Fruit fly (Drosophila melanogaster): Measurements from ENCODE around the gene Oga.

Gene Oga

dm6 chr3R:21268873-21269272, 50.0 kb downstream of the Oga start, which contains the start of gene Rab1 (continued):
- TF ChIP-seq Doc3 (GFP tag; IDR thresholded peaks at IDR 0.05; ENCODE audit: partially characterized antibody), result no peak
- TF ChIP-seq CG6689 (GFP tag; IDR thresholded peaks at IDR 0.05), result no peak
- no peak for TF ChIP-seq CG10366 (GFP tag; IDR thresholded peaks at IDR 0.05)
- TF ChIP-seq zen2 (GFP tag; IDR thresholded peaks at IDR 0.05; ENCODE audit: partially characterized antibody), result no peak
- TF ChIP-seq Kr (GFP tag; optimal IDR thresholded peaks at IDR 0.05), result no peak
- TF ChIP-seq HLHmδ (GFP tag; optimal IDR thresholded peaks at IDR 0.05), result peak; percentile 41
- no peak for TF ChIP-seq CG11093 (GFP tag; IDR thresholded peaks at IDR 0.05)
- peak; percentile 18 for TF ChIP-seq Dek (tag; optimal IDR thresholded peaks at IDR 0.05)
- TF ChIP-seq klu (GFP tag; IDR thresholded peaks at IDR 0.05), result peak; percentile 46
- TF ChIP-seq CG12942 (GFP tag; optimal IDR thresholded peaks at IDR 0.05), result no peak
- TF ChIP-seq Dref (GFP tag; IDR thresholded peaks at IDR 0.05), result peak; percentile 49
- no peak for TF ChIP-seq Aef1 (GFP tag; IDR thresholded peaks at IDR 0.05)
- TF ChIP-seq dimm (GFP tag; IDR thresholded peaks at IDR 0.05), result no peak
- peak; percentile 30 for TF ChIP-seq CG1647 (GFP tag; optimal IDR thresholded peaks at IDR 0.05)
- TF ChIP-seq hb (GFP tag; IDR thresholded peaks at IDR 0.05; ENCODE audit: partially characterized antibody), result no peak
- no peak for TF ChIP-seq CG16815 (GFP tag; optimal IDR thresholded peaks at IDR 0.05)
- peak; percentile 31 for TF ChIP-seq CG9817 (tag; optimal IDR thresholded peaks at IDR 0.05)
- no peak for TF ChIP-seq mld (GFP tag; IDR thresholded peaks at IDR 0.05; ENCODE audit: partially characterized antibody)
- TF ChIP-seq CG11085 (GFP tag; IDR thresholded peaks at IDR 0.05), result 0 out of 2 replicates have a peak, but pooled peaks have one; percentile 26
- TF ChIP-seq sqz (GFP tag; optimal IDR thresholded peaks at IDR 0.05), result no peak
- TF ChIP-seq dan (GFP tag; IDR thresholded peaks at IDR 0.05), result no peak
- no peak for TF ChIP-seq peb (GFP tag; IDR thresholded peaks at IDR 0.05)
- no peak for TF ChIP-seq CG18011 (GFP tag; optimal IDR thresholded peaks at IDR 0.05)
- peak; percentile 62 for TF ChIP-seq Deaf1 (tag; optimal IDR thresholded peaks at IDR 0.05)
- no peak for TF ChIP-seq CG7745 (tag; optimal IDR thresholded peaks at IDR 0.05)
- peak; percentile 44; the same call in 1 of the 2 replicates for TF ChIP-seq onecut (GFP tag; IDR thresholded peaks at IDR 0.05)
- TF ChIP-seq Side (GFP tag; optimal IDR thresholded peaks at IDR 0.05), result peak; percentile 64
- TF ChIP-seq odd (GFP tag; optimal IDR thresholded peaks at IDR 0.05), result no peak
- TF ChIP-seq CG12104 (GFP tag; optimal IDR thresholded peaks at IDR 0.05), result peak; percentile 8
- no peak for TF ChIP-seq CG4328 (GFP tag; optimal IDR thresholded peaks at IDR 0.05)
- peak; percentile 14 for TF ChIP-seq CG15269 (tag; optimal IDR thresholded peaks at IDR 0.05)
- TF ChIP-seq CG12391 (tag; optimal IDR thresholded peaks at IDR 0.05), result peak; percentile 17
- peak; percentile 43 for TF ChIP-seq Hmr (GFP tag; optimal IDR thresholded peaks at IDR 0.05)
- TF ChIP-seq CG9437 (GFP tag; optimal IDR thresholded peaks at IDR 0.05), result peak; percentile 18
- peak; percentile 26 for TF ChIP-seq shn (GFP tag; optimal IDR thresholded peaks at IDR 0.05)
- peak; percentile 28 for TF ChIP-seq Fer1 (GFP tag; optimal IDR thresholded peaks at IDR 0.05)
- TF ChIP-seq ci (GFP tag; IDR thresholded peaks at IDR 0.05), result no peak
- no peak for TF ChIP-seq CG11560 (tag; IDR thresholded peaks at IDR 0.05)
- peak; percentile 27; the same call in 1 of the 2 replicates for TF ChIP-seq ttk (GFP tag; IDR thresholded peaks at IDR 0.05)
- no peak for TF ChIP-seq CG3838 (GFP tag; optimal IDR thresholded peaks at IDR 0.05)
- no peak for TF ChIP-seq Gsc (GFP tag; IDR thresholded peaks at IDR 0.05)
- TF ChIP-seq CG9876 (GFP tag; optimal IDR thresholded peaks at IDR 0.05), result peak; percentile 21
- TF ChIP-seq Poxn (GFP tag; IDR thresholded peaks at IDR 0.05), result no peak
- no peak for TF ChIP-seq CG31441 (GFP tag; IDR thresholded peaks at IDR 0.05)
- peak; percentile 51 for TF ChIP-seq CG2116 (GFP tag; optimal IDR thresholded peaks at IDR 0.05)
- no peak for TF ChIP-seq zf30C (GFP tag; optimal IDR thresholded peaks at IDR 0.05)
- TF ChIP-seq CG8281 (tag; optimal IDR thresholded peaks at IDR 0.05), result peak; percentile 25
- TF ChIP-seq ab (GFP tag; optimal IDR thresholded peaks at IDR 0.05), result no peak
- peak; percentile 19 for TF ChIP-seq CG17385 (GFP tag; optimal IDR thresholded peaks at IDR 0.05)
- TF ChIP-seq al (GFP tag; IDR thresholded peaks at IDR 0.05), result 0 out of 2 replicates have a peak, but pooled peaks have one; percentile 11
- TF ChIP-seq CG3847 (GFP tag; IDR thresholded peaks at IDR 0.05), result peak; percentile 65
- TF ChIP-seq CG12155 (GFP tag; optimal IDR thresholded peaks at IDR 0.05), result peak; percentile 23
